Fruit fly (Drosophila melanogaster) whole organism, pupa: ENCODE results near the gene Awh.

Source experiments
- CG10348 ChIP-seq: fragments of 200-800 bp; sonication (Bioruptor generic); IDR thresholded peaks from 2 replicates; pipeline ENCODE4 v1.3.6; 2022; ENCODE audit warnings: missing biosample characterization, missing genetic modification characterization
- CG14655 ChIP-seq: fragments of 200-800 bp; sonication (Bioruptor generic); optimal IDR thresholded peaks from 3 replicates; lab custom pipeline; 2017; ENCODE audit warnings: mild to moderate bottlenecking, missing biosample characterization, missing genetic modification reagents, missing genetic modification characterization
- CG17806 ChIP-seq: fragments of 200-800 bp; sonication (Bioruptor generic); optimal IDR thresholded peaks from 2 replicates; lab custom pipeline; 2018; ENCODE audit warnings: missing biosample characterization, mild to moderate bottlenecking, missing genetic modification characterization, moderate library complexity
- CG32121 ChIP-seq: fragments of 200-800 bp; sonication (Bioruptor generic); IDR thresholded peaks from 2 replicates; pipeline ENCODE4 v1.3.6; 2022; ENCODE audit warnings: missing biosample characterization, missing genetic modification characterization
- CG34367 ChIP-seq: fragments of 200-800 bp; sonication (Bioruptor generic); optimal IDR thresholded peaks from 2 replicates; lab custom pipeline; 2018; ENCODE audit warnings: missing biosample characterization, mild to moderate bottlenecking, missing genetic modification characterization
- CG4496 ChIP-seq: fragments of 200-800 bp; sonication (Bioruptor generic); IDR thresholded peaks from 3 replicates; pipeline ENCODE4 v1.3.6; 2022; ENCODE audit warnings: missing biosample characterization, missing genetic modification characterization
- CG8159 ChIP-seq: fragments of 200-800 bp; sonication (Bioruptor generic); optimal IDR thresholded peaks from 3 replicates; lab custom pipeline; 2018; ENCODE audit warnings: missing biosample characterization, mild to moderate bottlenecking, missing genetic modification characterization, moderate library complexity
- CG8301 ChIP-seq: fragments of 200-800 bp; sonication (Bioruptor generic); optimal IDR thresholded peaks from 2 replicates; lab custom pipeline; 2018; ENCODE audit warnings: missing biosample characterization, mild to moderate bottlenecking, missing genetic modification characterization
- CG9948 ChIP-seq: fragments of 200-800 bp; sonication (Bioruptor generic); optimal IDR thresholded peaks from 2 replicates; lab custom pipeline; 2018; ENCODE audit warnings: missing biosample characterization, mild to moderate bottlenecking, missing genetic modification characterization, moderate library complexity
- EcR ChIP-seq: fragments of 200-800 bp; sonication (Bioruptor generic); optimal IDR thresholded peaks from 3 replicates; lab custom pipeline; 2019; ENCODE audit warnings: missing biosample characterization, missing genetic modification characterization, mild to moderate bottlenecking, moderate library complexity, missing genetic modification reagents
- Ets98B ChIP-seq: fragments of 200-800 bp; sonication (Bioruptor generic); IDR thresholded peaks from 2 replicates; pipeline ENCODE4 v1.3.6; 2022; ENCODE audit warnings: missing biosample characterization, missing genetic modification characterization
- fd96Ca ChIP-seq: fragments of 200-800 bp; sonication (Bioruptor generic); IDR thresholded peaks from 3 replicates; pipeline ENCODE4 v1.3.6; 2022; ENCODE audit warnings: missing biosample characterization, missing genetic modification characterization
- gl ChIP-seq: fragments of 200-800 bp; sonication (Bioruptor generic); optimal IDR thresholded peaks from 2 replicates; lab custom pipeline; 2018; ENCODE audit warnings: missing biosample characterization, mild to moderate bottlenecking, missing genetic modification characterization
- rn ChIP-seq: fragments of 200-800 bp; sonication (Bioruptor generic); IDR thresholded peaks from 2 replicates; pipeline ENCODE4 v1.3.6; 2022; ENCODE audit warnings: missing biosample characterization, missing genetic modification characterization

DNA sequence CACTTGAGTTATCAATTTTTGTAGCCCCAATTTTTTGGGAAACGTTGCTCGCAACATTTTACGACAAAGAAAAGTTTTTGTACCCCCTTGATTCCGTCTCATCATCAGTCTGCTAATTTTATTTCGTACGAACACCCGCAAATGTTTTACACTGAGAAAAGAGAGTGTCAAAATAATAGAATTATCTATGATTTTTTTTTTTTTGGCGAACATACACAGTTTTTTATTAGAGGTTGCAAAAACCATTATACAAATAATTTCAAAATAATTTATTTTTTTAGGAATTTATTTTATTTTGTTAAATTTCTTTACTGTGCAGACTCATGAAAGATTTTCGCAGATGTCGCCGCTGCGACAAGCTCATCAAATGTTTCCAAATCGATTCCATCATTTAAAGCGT is 47.5 kb upstream of the Awh start:
- TF ChIP-seq CG32121 (GFP tag; lab: Robert Waterston, UW), result no peak
- TF ChIP-seq CG8159 (tag; lab: Kevin White, UChicago), result no peak
- TF ChIP-seq CG10348 (GFP tag; lab: Robert Waterston, UW), result no peak
- TF ChIP-seq gl (tag; lab: Kevin White, UChicago), result no peak
- no peak for TF ChIP-seq EcR (GFP tag; lab: Kevin White, UChicago)
- no peak for TF ChIP-seq CG4496
- no peak for TF ChIP-seq CG8301 (tag; lab: Kevin White, UChicago)
- TF ChIP-seq CG14655 (GFP tag; lab: Kevin White, UChicago), result no peak
- TF ChIP-seq Ets98B (GFP tag; lab: Robert Waterston, UW), result no peak
- TF ChIP-seq CG17806 (tag; lab: Kevin White, UChicago), result no peak
- TF ChIP-seq rn (GFP tag; lab: Robert Waterston, UW), result no peak
- no peak for TF ChIP-seq CG9948 (tag; lab: Kevin White, UChicago)
- no peak for TF ChIP-seq fd96Ca
- TF ChIP-seq CG34367 (tag; lab: Kevin White, UChicago), result no peak
